Fruit fly (Drosophila melanogaster) whole organism, embryonic: ENCODE results near the gene CG32939.
"Not testable (repeated sequence)": the region's sequence is repeated elsewhere in the genome, so short reads cannot be mapped to it uniquely, and the experiment has no call there.

Experiments
- ATbp ChIP-seq: fragments of 200-800 bp; sonication (Bioruptor generic); optimal IDR thresholded peaks from 2 replicates; lab custom pipeline; 2017; ENCODE audit warnings: missing biosample characterization, mild to moderate bottlenecking, missing genetic modification characterization, missing genetic modification reagents
- Abd-B ChIP-seq: fragments of 200-800 bp; sonication (Bioruptor generic); optimal IDR thresholded peaks from 2 replicates; lab custom pipeline; 2018; ENCODE audit warnings: missing biosample characterization, mild to moderate bottlenecking, missing genetic modification characterization, moderate library complexity
- Adf1 ChIP-seq: fragments of 200-800 bp; sonication (Bioruptor generic); IDR thresholded peaks from 2 replicates; pipeline ENCODE4 v1.3.6; 2022; ENCODE audit warnings: missing biosample characterization, missing genetic modification characterization
- CG10267 ChIP-seq: fragments of 200-800 bp; sonication (Bioruptor generic); optimal IDR thresholded peaks from 2 replicates; lab custom pipeline; 2018; ENCODE audit warnings: missing biosample characterization, mild to moderate bottlenecking, missing genetic modification characterization, moderate library complexity
- CG10543 ChIP-seq: fragments of 200-800 bp; sonication (Bioruptor generic); optimal IDR thresholded peaks from 3 replicates; lab custom pipeline; 2017; ENCODE audit warnings: missing biosample characterization, mild to moderate bottlenecking, missing genetic modification characterization, moderate library complexity
- CG11723 ChIP-seq: fragments of 200-800 bp; sonication (Bioruptor generic); optimal IDR thresholded peaks from 2 replicates; lab custom pipeline; 2017; ENCODE audit warnings: missing biosample characterization, mild to moderate bottlenecking, missing genetic modification characterization
- CG14014 ChIP-seq: fragments of 200-800 bp; sonication (Bioruptor generic); IDR thresholded peaks from 2 replicates; pipeline ENCODE4 v1.3.6; 2022; ENCODE audit warnings: missing biosample characterization, missing genetic modification characterization
- CG14710 ChIP-seq: fragments of 200-800 bp; sonication (Bioruptor generic); optimal IDR thresholded peaks from 3 replicates; lab custom pipeline; 2019; ENCODE audit warnings: missing biosample characterization, mild to moderate bottlenecking, missing genetic modification characterization, moderate library complexity
- CG15479 ChIP-seq: fragments of 200-800 bp; sonication (Bioruptor generic); optimal IDR thresholded peaks from 3 replicates; lab custom pipeline; 2019; ENCODE audit warnings: missing biosample characterization, mild to moderate bottlenecking, missing genetic modification characterization, moderate library complexity
- CG3995 ChIP-seq: fragments of 200-800 bp; sonication (Bioruptor generic); optimal IDR thresholded peaks from 3 replicates; lab custom pipeline; 2016; ENCODE audit warnings: missing biosample characterization, missing genetic modification characterization
- CG4328 ChIP-seq: fragments of 200-800 bp; sonication (Bioruptor generic); optimal IDR thresholded peaks from 3 replicates; lab custom pipeline; 2017; ENCODE audit warnings: missing biosample characterization, missing genetic modification reagents, missing genetic modification characterization
- CG6654 ChIP-seq: fragments of 200-800 bp; sonication (Bioruptor generic); optimal IDR thresholded peaks from 2 replicates; lab custom pipeline; 2017; ENCODE audit warnings: missing biosample characterization, mild to moderate bottlenecking, missing genetic modification characterization
- CG6813 ChIP-seq: fragments of 200-800 bp; sonication (Bioruptor generic); optimal IDR thresholded peaks from 2 replicates; lab custom pipeline; 2017; ENCODE audit warnings: missing biosample characterization, missing genetic modification characterization, mild to moderate bottlenecking, moderate library complexity, missing genetic modification reagents
- CG8388 ChIP-seq: fragments of 200-800 bp; sonication (Bioruptor generic); optimal IDR thresholded peaks from 2 replicates; lab custom pipeline; 2019; ENCODE audit warnings: missing biosample characterization, mild to moderate bottlenecking, missing genetic modification characterization, moderate library complexity
- Deaf1 ChIP-seq: fragments of 200-800 bp; optimal IDR thresholded peaks from 3 replicates; lab custom pipeline; 2019; ENCODE audit warnings: missing biosample characterization, mild to moderate bottlenecking, missing genetic modification characterization, moderate library complexity
- Hr78 ChIP-seq, 2 experiments: fragments of 200-800 bp in 1 of 2; fragments of >200 bp in 1 of 2; sonication (Bioruptor generic) in 1 of 2; optimal IDR thresholded peaks; 2 replicates each; lab custom pipeline; 2017 to 2019; ENCODE audit warnings: missing biosample characterization in 2 of 2, missing genetic modification characterization in 2 of 2, mild to moderate bottlenecking in 1 of 2, moderate library complexity in 1 of 2
- Nf-YA ChIP-seq: fragments of 200-800 bp; sonication (Bioruptor generic); IDR thresholded peaks from 2 replicates; pipeline ENCODE4 v1.3.6; 2022; ENCODE audit warnings: missing biosample characterization, missing genetic modification characterization
- Poxn ChIP-seq: fragments of 200-800 bp; sonication (Bioruptor generic); IDR thresholded peaks from 2 replicates; pipeline ENCODE4 v1.3.6; 2022; ENCODE audit warnings: missing biosample characterization, missing genetic modification characterization
- Vsx1 ChIP-seq: fragments of 200-800 bp; sonication (Bioruptor generic); optimal IDR thresholded peaks from 2 replicates; lab custom pipeline; 2017; ENCODE audit warnings: missing biosample characterization, mild to moderate bottlenecking, missing genetic modification characterization, missing genetic modification reagents
- abd-A ChIP-seq: fragments of 200-800 bp; sonication (Bioruptor generic); optimal IDR thresholded peaks from 3 replicates; lab custom pipeline; 2019; ENCODE audit warnings: missing biosample characterization, mild to moderate bottlenecking, missing genetic modification characterization, moderate library complexity
- bab2 ChIP-seq: fragments of 200-800 bp; sonication (Bioruptor generic); optimal IDR thresholded peaks from 2 replicates; lab custom pipeline; 2016; ENCODE audit warnings: missing biosample characterization, missing genetic modification characterization
- bbx ChIP-seq: fragments of 200-800 bp; sonication (Bioruptor generic); IDR thresholded peaks from 2 replicates; pipeline ENCODE4 v1.3.6; 2022; ENCODE audit warnings: missing biosample characterization, missing genetic modification characterization; ENCODE audit not compliant: partially characterized antibody
- br ChIP-seq: fragments of >200 bp; optimal IDR thresholded peaks from 2 replicates; lab custom pipeline; 2017
- chm ChIP-seq: fragments of 200-800 bp; sonication (Bioruptor generic); IDR thresholded peaks from 2 replicates; pipeline ENCODE4 v1.3.6; 2022; ENCODE audit warnings: missing biosample characterization, missing genetic modification characterization
- gce ChIP-seq: fragments of 200-800 bp; sonication (Bioruptor generic); IDR thresholded peaks from 3 replicates; pipeline ENCODE4 v1.3.6; 2022; ENCODE audit warnings: missing biosample characterization, missing genetic modification characterization
- gem ChIP-seq: fragments of 200-800 bp; sonication (Bioruptor generic); optimal IDR thresholded peaks from 2 replicates; lab custom pipeline; 2019; ENCODE audit warnings: missing biosample characterization, mild to moderate bottlenecking, missing genetic modification characterization, moderate library complexity
- inv ChIP-seq: fragments of 200-800 bp; sonication (Bioruptor generic); IDR thresholded peaks from 2 replicates; pipeline ENCODE4 v1.3.6; 2022; ENCODE audit warnings: missing biosample characterization, missing genetic modification characterization; ENCODE audit not compliant: partially characterized antibody
- knrl ChIP-seq: fragments of 200-800 bp; sonication (Bioruptor generic); IDR thresholded peaks from 3 replicates; pipeline ENCODE4 v1.3.6; 2022; ENCODE audit warnings: missing biosample characterization, missing genetic modification characterization; ENCODE audit not compliant: partially characterized antibody
- pzg ChIP-seq: fragments of 200-800 bp; sonication (Bioruptor generic); optimal IDR thresholded peaks from 3 replicates; lab custom pipeline; 2018; ENCODE audit warnings: missing biosample characterization, mild to moderate bottlenecking, missing genetic modification characterization, moderate library complexity
- row ChIP-seq: fragments of 200-800 bp; sonication (Bioruptor generic); IDR thresholded peaks from 3 replicates; pipeline ENCODE4 v1.3.6; 2022; ENCODE audit warnings: missing biosample characterization, missing genetic modification characterization
- so ChIP-seq: fragments of 200-800 bp; sonication (Bioruptor generic); IDR thresholded peaks from 3 replicates; pipeline ENCODE4 v1.3.6; 2022; ENCODE audit warnings: missing biosample characterization, missing genetic modification characterization
- sqz ChIP-seq: fragments of 200-800 bp; sonication (Bioruptor generic); optimal IDR thresholded peaks from 3 replicates; lab custom pipeline; 2018; ENCODE audit warnings: missing biosample characterization, mild to moderate bottlenecking, missing genetic modification characterization
- unpg ChIP-seq: fragments of 200-800 bp; sonication (Bioruptor generic); optimal IDR thresholded peaks from 3 replicates; lab custom pipeline; 2018; ENCODE audit warnings: missing biosample characterization, mild to moderate bottlenecking, missing genetic modification characterization, moderate library complexity
- wdn ChIP-seq: fragments of 200-800 bp; sonication (Bioruptor generic); IDR thresholded peaks from 2 replicates; pipeline ENCODE4 v1.3.6; 2022; ENCODE audit warnings: missing biosample characterization, missing genetic modification characterization
- zen ChIP-seq: fragments of 200-800 bp; sonication (Bioruptor generic); optimal IDR thresholded peaks from 3 replicates; lab custom pipeline; 2018; ENCODE audit warnings: missing biosample characterization, mild to moderate bottlenecking, missing genetic modification characterization, moderate library complexity

CG32939 gene

DNA sequence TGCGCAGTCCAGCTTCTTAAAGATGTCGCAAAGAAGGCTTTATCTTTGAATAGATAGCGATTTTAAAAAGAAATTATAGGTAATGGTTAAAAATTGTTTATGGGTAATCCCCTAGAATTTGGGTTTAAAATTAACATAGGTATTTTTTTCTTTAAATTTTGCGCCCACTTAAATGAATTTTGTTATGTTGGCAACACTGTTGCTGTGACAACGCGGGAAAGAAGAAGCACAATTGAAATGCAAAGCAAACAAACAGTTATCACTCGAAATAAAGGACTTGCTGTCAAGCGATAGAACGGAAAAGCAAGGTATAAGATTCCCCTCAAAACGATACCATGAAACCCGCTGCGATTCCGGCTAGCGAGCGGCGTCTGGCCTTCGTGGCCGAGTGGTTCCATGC, 13.1 kb upstream of the CG32939 start, which contains the start of gene nmdyn-D7 (continued):
- TF ChIP-seq CG3995 (GFP tag; lab: Kevin White, UChicago) (peak; percentile 57), so (no peak), CG6654 (GFP tag; lab: Kevin White, UChicago) (no peak), unpg (GFP tag; lab: Kevin White, UChicago) (no peak), knrl (0 out of 3 replicates have a peak, but pooled peaks have one; percentile 8), sqz (GFP tag; lab: Kevin White, UChicago) (no peak), wdn (GFP tag; lab: Robert Waterston, UW) (no peak), Adf1 (no peak), gem (tag; lab: Kevin White, UChicago) (no peak), CG6813 (GFP tag; lab: Kevin White, UChicago) (no peak), ATbp (GFP tag; lab: Kevin White, UChicago) (no peak), CG14014 (no peak), inv (GFP tag; lab: Robert Waterston, UW) (no peak), Vsx1 (no peak), Poxn (GFP tag; lab: Robert Waterston, UW) (no peak), bab2 (GFP tag; lab: Kevin White, UChicago) (no peak), chm (GFP tag; lab: Robert Waterston, UW) (no peak), pzg (peak; percentile 44), CG10267 (tag; lab: Kevin White, UChicago) (peak; percentile 22), CG8388 (GFP tag; lab: Kevin White, UChicago) (no peak), bbx (GFP tag; lab: Robert Waterston, UW) (peak; percentile 54), row (peak; percentile 26; the same call in 1 of the 3 replicates), CG10543 (no peak), zen (tag; lab: Kevin White, UChicago) (no peak), gce (GFP tag; lab: Robert Waterston, UW) (no peak)
- TF ChIP-seq, all 482 proteins: peak for 37

- no peak for TF ChIP-seq Abd-B
- TF ChIP-seq Nf-YA (GFP tag; lab: Robert Waterston, UW) = no peak
- peak; percentile 56 for TF ChIP-seq CG15479 (GFP tag; lab: Kevin White, UChicago)
Measured at dm6 chr3R:9683064-9683682, 9.7 kb upstream of the CG32939 start.

- TF ChIP-seq abd-A (tag; lab: Kevin White, UChicago) (no peak), Deaf1 (tag; lab: Kevin White, UChicago) (peak; percentile 42), CG4328 (GFP tag; lab: Kevin White, UChicago) (no peak), Hr78 (GFP tag; optimal IDR thresholded peaks at IDR 0.05; lab: Kevin White, UChicago) (peak in 1 of 2 experiments; percentile 50), CG15479 (GFP tag; lab: Kevin White, UChicago) (peak; percentile 66)
Measured at dm6 chr3R:9684125-9684524, 8.8 kb upstream of the CG32939 start, which contains the start of gene CG9444. Gene CG9444, minus strand, starts transcription at chr3R:9684264.

- TF ChIP-seq br (lab: Kevin White, UChicago); CG14710; CG11723 (GFP tag; lab: Kevin White, UChicago): not testable (repeated sequence)
Measured at dm6 chr3R:9685376-9685775, 7.5 kb upstream of the CG32939 start, which contains the start of the genes eca and CG18542. Gene eca, minus strand, starts transcription at chr3R:9685476. Gene CG18542, plus strand, starts transcription at chr3R:9685760.
